Fruit fly (Drosophila melanogaster) whole organism, embryonic: Measurements from ENCODE around the gene ZnT86D.
A peak's percentile ranks its signal among the peaks of the same experiment; 100 is the strongest.

Experiments
- Atf-2 ChIP-seq: fragments of 200-800 bp; sonication (Bioruptor generic); optimal IDR thresholded peaks from 2 replicates; lab custom pipeline; 2016; ENCODE audit warnings: missing biosample characterization, missing genetic modification characterization
- Bgb ChIP-seq: fragments of 200-800 bp; sonication (Bioruptor generic); IDR thresholded peaks from 2 replicates; pipeline ENCODE4 v1.3.6; 2022; ENCODE audit warnings: missing biosample characterization, missing genetic modification characterization; ENCODE audit not compliant: partially characterized antibody
- CG11093 ChIP-seq: fragments of 200-800 bp; sonication (Bioruptor generic); IDR thresholded peaks from 3 replicates; pipeline ENCODE4 v1.3.6; 2022; ENCODE audit warnings: missing biosample characterization, missing genetic modification characterization
- CG11456 ChIP-seq: fragments of 200-800 bp; sonication (Bioruptor generic); IDR thresholded peaks from 3 replicates; pipeline ENCODE4 v1.3.6; 2022; ENCODE audit warnings: missing biosample characterization, missing genetic modification characterization
- CG11695 ChIP-seq: fragments of 200-800 bp; sonication (Bioruptor generic); IDR thresholded peaks from 3 replicates; pipeline ENCODE4 v1.3.6; 2022; ENCODE audit warnings: missing biosample characterization, missing genetic modification characterization
- CG13123 ChIP-seq: fragments of 200-800 bp; sonication (Bioruptor generic); optimal IDR thresholded peaks from 2 replicates; lab custom pipeline; 2016; ENCODE audit warnings: missing biosample characterization, missing genetic modification characterization
- CG15514 ChIP-seq: fragments of 200-800 bp; sonication (Bioruptor generic); optimal IDR thresholded peaks from 3 replicates; lab custom pipeline; 2017; ENCODE audit warnings: missing biosample characterization, missing genetic modification characterization, mild to moderate bottlenecking, moderate library complexity, missing genetic modification reagents
- CG16863 ChIP-seq: fragments of 200-800 bp; sonication (Bioruptor generic); optimal IDR thresholded peaks from 3 replicates; lab custom pipeline; 2016; ENCODE audit warnings: missing biosample characterization, missing genetic modification characterization
- CG17912 ChIP-seq: fragments of 200-800 bp; sonication (Bioruptor generic); optimal IDR thresholded peaks from 2 replicates; lab custom pipeline; 2018; ENCODE audit warnings: missing biosample characterization, mild to moderate bottlenecking, missing genetic modification characterization
- CG2199 ChIP-seq: fragments of 200-800 bp; sonication (Bioruptor generic); IDR thresholded peaks from 3 replicates; pipeline ENCODE4 v1.3.6; 2022; ENCODE audit warnings: missing biosample characterization, missing genetic modification characterization
- CG32767 ChIP-seq: fragments of 200-800 bp; sonication (Bioruptor generic); IDR thresholded peaks from 2 replicates; pipeline ENCODE4 v1.3.6; 2022; ENCODE audit warnings: missing biosample characterization, missing genetic modification characterization
- CG5953 ChIP-seq: fragments of 200-800 bp; sonication (Bioruptor generic); IDR thresholded peaks from 2 replicates; pipeline ENCODE4 v1.3.6; 2022; ENCODE audit warnings: missing biosample characterization, missing genetic modification characterization
- CG8290 ChIP-seq, 3 experiments: fragments of 200-800 bp; sonication (Bioruptor generic); optimal IDR thresholded peaks; 2 replicates each; lab custom pipeline; 2016 to 2019; ENCODE audit warnings: missing biosample characterization in 3 of 3, missing genetic modification characterization in 3 of 3, mild to moderate bottlenecking in 2 of 3, moderate library complexity in 1 of 3
- CrebB ChIP-seq: fragments of 200-800 bp; sonication (Bioruptor generic); optimal IDR thresholded peaks from 3 replicates; lab custom pipeline; 2018; ENCODE audit warnings: missing biosample characterization, mild to moderate bottlenecking, missing genetic modification characterization
- Deaf1 ChIP-seq: fragments of 200-800 bp; optimal IDR thresholded peaks from 3 replicates; lab custom pipeline; 2019; ENCODE audit warnings: missing biosample characterization, mild to moderate bottlenecking, missing genetic modification characterization, moderate library complexity
- GATAe ChIP-seq: fragments of 200-800 bp; sonication (Bioruptor generic); conservative IDR thresholded peaks from 2 replicates; pipeline ENCODE4 v1.3.6; 2022; ENCODE audit warnings: missing biosample characterization, missing genetic modification characterization
- HLH4C ChIP-seq: fragments of 200-800 bp; sonication (Bioruptor generic); IDR thresholded peaks from 3 replicates; pipeline ENCODE4 v1.3.6; 2022; ENCODE audit warnings: missing biosample characterization, missing genetic modification characterization; ENCODE audit not compliant: partially characterized antibody
- Hey ChIP-seq: fragments of 200-800 bp; sonication (Bioruptor generic); optimal IDR thresholded peaks from 3 replicates; lab custom pipeline; 2018; ENCODE audit warnings: missing biosample characterization, mild to moderate bottlenecking, missing genetic modification characterization
- MESR4 ChIP-seq: fragments of 200-800 bp; sonication (Bioruptor generic); optimal IDR thresholded peaks from 2 replicates; lab custom pipeline; 2018; ENCODE audit warnings: missing biosample characterization, mild to moderate bottlenecking, missing genetic modification characterization, moderate library complexity
- Med ChIP-seq: fragments of 200-800 bp; sonication (Bioruptor generic); peaks from one replicate; lab custom pipeline; 2016; ENCODE audit warnings: missing biosample characterization, missing genetic modification characterization, mild to moderate bottlenecking, inconsistent platforms, moderate library complexity
- Meics ChIP-seq: fragments of 200-800 bp; sonication (Bioruptor generic); optimal IDR thresholded peaks from 2 replicates; lab custom pipeline; 2017; ENCODE audit warnings: missing biosample characterization, mild to moderate bottlenecking, missing genetic modification characterization
- NfI ChIP-seq: fragments of 200-800 bp; sonication (Bioruptor generic); optimal IDR thresholded peaks from 3 replicates; lab custom pipeline; 2018; ENCODE audit warnings: missing biosample characterization, mild to moderate bottlenecking, missing genetic modification characterization, moderate library complexity
- Oli ChIP-seq: fragments of 200-800 bp; sonication (Bioruptor generic); optimal IDR thresholded peaks from 2 replicates; lab custom pipeline; 2018; ENCODE audit warnings: missing biosample characterization, mild to moderate bottlenecking, missing genetic modification characterization, moderate library complexity
- Scr ChIP-seq: fragments of 200-800 bp; sonication (Bioruptor generic); IDR thresholded peaks from 2 replicates; pipeline ENCODE4 v1.3.6; 2022; ENCODE audit warnings: missing biosample characterization, missing genetic modification characterization; ENCODE audit not compliant: partially characterized antibody
- Sin3A ChIP-seq: fragments of >200 bp; optimal IDR thresholded peaks from 2 replicates; lab custom pipeline; 2018
- Six4 ChIP-seq: fragments of 200-800 bp; sonication (Bioruptor generic); optimal IDR thresholded peaks from 2 replicates; lab custom pipeline; 2016; ENCODE audit warnings: missing biosample characterization, missing genetic modification characterization
- Tbp ChIP-seq: fragments of >200 bp; optimal IDR thresholded peaks from 2 replicates; lab custom pipeline; 2018; ENCODE audit warnings: missing biosample characterization, missing genetic modification characterization
- Vsx1 ChIP-seq: fragments of 200-800 bp; sonication (Bioruptor generic); optimal IDR thresholded peaks from 2 replicates; lab custom pipeline; 2017; ENCODE audit warnings: missing biosample characterization, mild to moderate bottlenecking, missing genetic modification characterization, missing genetic modification reagents
- bigmax ChIP-seq: fragments of 200-800 bp; sonication (Bioruptor generic); optimal IDR thresholded peaks from 2 replicates; lab custom pipeline; 2018; ENCODE audit warnings: missing biosample characterization, mild to moderate bottlenecking, missing genetic modification characterization
- cad ChIP-seq: fragments of >200 bp; optimal IDR thresholded peaks from 2 replicates; lab custom pipeline; 2017; ENCODE audit warnings: missing biosample characterization, missing genetic modification characterization
- chif ChIP-seq, 2 experiments: fragments of 200-800 bp; sonication (Bioruptor generic); optimal IDR thresholded peaks; 3 replicates each; lab custom pipeline; 2016; ENCODE audit warnings: missing biosample characterization in 2 of 2, missing genetic modification characterization in 2 of 2
- dm ChIP-seq: fragments of 200-800 bp; sonication (Bioruptor generic); optimal IDR thresholded peaks from 3 replicates; lab custom pipeline; 2016; ENCODE audit warnings: missing biosample characterization, missing genetic modification characterization
- dysf ChIP-seq: fragments of 200-800 bp; sonication (Bioruptor generic); IDR thresholded peaks from 3 replicates; pipeline ENCODE4 v1.3.6; 2022; ENCODE audit warnings: missing biosample characterization, missing genetic modification characterization
- exex ChIP-seq: fragments of 200-800 bp; sonication (Bioruptor generic); optimal IDR thresholded peaks from 4 replicates; lab custom pipeline; 2018; ENCODE audit warnings: missing biosample characterization, mild to moderate bottlenecking, missing genetic modification characterization, moderate library complexity
- fd64A ChIP-seq: fragments of 200-800 bp; sonication (Bioruptor generic); optimal IDR thresholded peaks from 3 replicates; lab custom pipeline; 2018; ENCODE audit warnings: missing biosample characterization, mild to moderate bottlenecking, missing genetic modification characterization
- grau ChIP-seq: fragments of 200-800 bp; optimal IDR thresholded peaks from 3 replicates; lab custom pipeline; 2019; ENCODE audit warnings: missing biosample characterization, mild to moderate bottlenecking, missing genetic modification characterization, moderate library complexity
- kay ChIP-seq: fragments of 200-800 bp; sonication (Bioruptor generic); optimal IDR thresholded peaks from 2 replicates; lab custom pipeline; 2016; ENCODE audit warnings: missing biosample characterization, missing genetic modification characterization
- nerfin-1 ChIP-seq: fragments of 200-800 bp; sonication (Bioruptor generic); optimal IDR thresholded peaks from 3 replicates; lab custom pipeline; 2019; ENCODE audit warnings: missing biosample characterization, mild to moderate bottlenecking, missing genetic modification characterization, moderate library complexity
- nom ChIP-seq: fragments of 200-800 bp; sonication (Bioruptor generic); optimal IDR thresholded peaks from 2 replicates; lab custom pipeline; 2017; ENCODE audit warnings: missing biosample characterization, missing genetic modification characterization, mild to moderate bottlenecking, moderate library complexity, missing genetic modification reagents
- odd ChIP-seq: fragments of 200-800 bp; sonication (Bioruptor generic); optimal IDR thresholded peaks from 2 replicates; lab custom pipeline; 2017; ENCODE audit warnings: missing biosample characterization, mild to moderate bottlenecking, missing genetic modification characterization
- pita ChIP-seq: fragments of 200-800 bp; sonication (Bioruptor generic); optimal IDR thresholded peaks from 2 replicates; lab custom pipeline; 2017; ENCODE audit warnings: missing biosample characterization, mild to moderate bottlenecking, missing genetic modification characterization
- psq ChIP-seq: fragments of 200-800 bp; sonication (Bioruptor generic); optimal IDR thresholded peaks from 2 replicates; lab custom pipeline; 2017; ENCODE audit warnings: missing biosample characterization, missing genetic modification characterization
- sens ChIP-seq: fragments of 200-800 bp; sonication (Bioruptor generic); peaks from one replicate; lab custom pipeline; 2016; ENCODE audit warnings: missing biosample characterization, missing genetic modification characterization
- sim ChIP-seq: fragments of 200-800 bp; sonication (Bioruptor generic); IDR thresholded peaks from 2 replicates; pipeline ENCODE4 v1.3.6; 2022; ENCODE audit warnings: missing biosample characterization, missing genetic modification characterization
- sima ChIP-seq: fragments of 200-800 bp; sonication (Bioruptor generic); optimal IDR thresholded peaks from 2 replicates; lab custom pipeline; 2016; ENCODE audit warnings: missing biosample characterization, missing genetic modification characterization
- so ChIP-seq: fragments of 200-800 bp; sonication (Bioruptor generic); IDR thresholded peaks from 3 replicates; pipeline ENCODE4 v1.3.6; 2022; ENCODE audit warnings: missing biosample characterization, missing genetic modification characterization
- tap ChIP-seq: fragments of 200-800 bp; optimal IDR thresholded peaks from 3 replicates; lab custom pipeline; 2019; ENCODE audit warnings: missing biosample characterization, mild to moderate bottlenecking, missing genetic modification characterization, moderate library complexity
- wdn ChIP-seq: fragments of 200-800 bp; sonication (Bioruptor generic); IDR thresholded peaks from 2 replicates; pipeline ENCODE4 v1.3.6; 2022; ENCODE audit warnings: missing biosample characterization, missing genetic modification characterization

The ZnT86D gene

DNA sequence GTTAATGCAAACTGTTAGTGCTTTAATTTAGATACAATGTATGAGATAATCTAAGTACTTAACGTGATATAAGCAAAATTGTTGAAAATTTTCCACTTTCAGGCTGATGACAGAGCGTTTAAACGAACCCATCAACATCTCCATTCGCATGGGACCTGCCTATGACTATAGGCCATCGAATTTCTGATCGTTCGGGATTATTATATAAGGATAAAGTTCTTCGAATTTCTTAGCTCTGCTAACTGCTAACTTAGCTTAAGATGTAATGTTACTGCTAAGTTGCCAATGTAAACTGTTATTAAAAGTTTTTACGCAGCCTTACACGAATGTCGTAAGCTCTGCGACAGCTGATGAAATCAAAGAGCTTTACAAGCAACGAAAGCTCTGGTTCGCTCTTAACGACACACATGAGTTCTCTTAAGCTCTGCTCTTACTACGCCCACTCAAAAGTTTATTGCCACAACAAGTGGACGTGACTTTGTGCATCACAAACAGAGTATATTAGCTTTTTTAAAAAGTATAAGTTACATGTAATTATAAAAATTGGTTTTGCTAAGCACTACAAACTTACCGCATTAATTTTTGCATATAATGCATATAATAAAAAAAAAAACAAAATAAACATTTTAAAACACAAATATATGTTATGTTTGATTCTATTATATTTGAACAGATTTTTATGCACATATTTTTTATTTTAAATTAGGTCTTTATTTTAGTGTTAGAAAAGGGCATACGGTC is 17.5 kb downstream of the ZnT86D start (continued):
- TF ChIP-seq nerfin-1 (tag; lab: Kevin White, UChicago) (peak; percentile 99), psq (GFP tag; lab: Kevin White, UChicago) (peak; percentile 94), Six4 (GFP tag; lab: Kevin White, UChicago) (peak; percentile 98), sim (GFP tag; lab: Robert Waterston, UW) (peak; percentile 92), MESR4 (peak; percentile 19), CrebB (tag; lab: Kevin White, UChicago) (peak; percentile 95), CG8290 (GFP tag; optimal IDR thresholded peaks at IDR 0.05; lab: Kevin White, UChicago) (peak; percentile 91), CG8290 (tag; optimal IDR thresholded peaks at IDR 0.05; lab: Kevin White, UChicago) (peak; percentile 77 to 84), Vsx1 (GFP tag; lab: Kevin White, UChicago) (peak; percentile 96), CG11456 (GFP tag; lab: Robert Waterston, UW) (peak; percentile 98), wdn (peak; percentile 97), bigmax (GFP tag; lab: Kevin White, UChicago) (peak; percentile 49), NfI (GFP tag; lab: Kevin White, UChicago) (peak; percentile 98), Deaf1 (tag; lab: Kevin White, UChicago) (peak; percentile 76), so (peak; percentile 98), odd (GFP tag; lab: Kevin White, UChicago) (peak; percentile 98), dm (GFP tag; lab: Kevin White, UChicago) (peak; percentile 82), cad (GFP tag; lab: Kevin White, UChicago) (no peak), sima (no peak), pita (no peak)
- TF ChIP-seq, all 482 proteins: peak for 420

DNA sequence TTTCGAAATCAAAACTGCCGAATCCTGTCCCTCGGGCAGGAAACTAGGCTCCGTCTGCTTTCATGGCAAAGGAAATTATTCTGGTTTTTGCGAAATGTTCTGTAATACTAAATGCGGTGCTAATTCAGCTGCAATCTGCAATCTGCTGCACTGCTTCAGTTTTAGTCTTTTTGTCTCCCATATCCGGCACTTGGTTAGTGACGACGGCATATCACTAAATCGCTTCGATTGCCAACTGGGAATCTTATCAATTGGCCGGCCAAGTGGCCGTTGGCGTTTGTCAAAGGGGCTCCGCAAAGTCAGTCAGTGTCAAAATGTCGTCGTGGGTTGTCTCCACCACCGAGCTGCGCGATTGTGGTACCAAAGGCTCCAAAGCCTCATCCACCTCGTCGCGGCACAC is 18.5 kb downstream of the ZnT86D start, which contains the start of gene CG18577:
TSS of gene CG18577 (plus strand) at position 301 of the 400 bp plus-strand sequence.
- TF ChIP-seq kay (GFP tag; lab: Kevin White, UChicago), result no peak
- TF ChIP-seq Meics (GFP tag; lab: Kevin White, UChicago), result peak; percentile 55
- TF ChIP-seq Hey (tag; lab: Kevin White, UChicago), result peak; percentile 41
- no peak for TF ChIP-seq Tbp
- no peak for TF ChIP-seq CG2199 (GFP tag; lab: Robert Waterston, UW)
- peak; percentile 87 for TF ChIP-seq Med (GFP tag; lab: Kevin White, UChicago)
- TF ChIP-seq Scr (GFP tag; lab: Robert Waterston, UW), result no peak
- TF ChIP-seq CG11456 (GFP tag; lab: Robert Waterston, UW), result 0 out of 3 replicates have a peak, but pooled peaks have one; percentile 5
- peak; percentile 18; the same call in 1 of the 2 replicates for TF ChIP-seq GATAe (GFP tag; lab: Robert Waterston, UW)

DNA sequence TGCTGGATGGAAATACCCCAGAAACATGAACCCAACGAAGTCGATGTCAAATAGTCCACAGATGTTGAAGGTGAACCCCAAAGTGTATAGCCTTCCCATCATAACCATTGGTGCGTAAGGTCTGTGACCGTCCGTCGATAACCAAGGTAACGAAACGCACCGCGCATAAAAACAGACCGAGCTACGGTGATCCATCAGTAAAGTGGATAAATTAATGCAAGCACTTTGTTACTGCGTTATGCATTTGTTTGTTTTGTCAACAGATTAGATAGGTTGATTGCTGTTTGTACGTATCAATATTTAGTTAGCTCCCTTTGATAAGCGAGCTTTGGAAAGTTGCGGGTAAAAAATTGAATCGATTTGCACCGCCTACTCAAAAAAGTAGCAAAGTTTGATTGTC is 36.0 kb downstream of the ZnT86D start:
- TF ChIP-seq Bgb (no peak), grau (peak; percentile 58), CG17912 (GFP tag; lab: Kevin White, UChicago) (no peak), nom (GFP tag; lab: Kevin White, UChicago) (no peak), CG16863 (GFP tag; lab: Kevin White, UChicago) (no peak), Atf-2 (GFP tag; lab: Kevin White, UChicago) (no peak), CG13123 (GFP tag; lab: Kevin White, UChicago) (no peak), Med (GFP tag; lab: Kevin White, UChicago) (peak; percentile 70), chif (GFP tag; optimal IDR thresholded peaks at IDR 0.05; lab: Kevin White, UChicago) (no peak), CG5953 (GFP tag; lab: Robert Waterston, UW) (no peak), CG32767 (no peak), tap (tag; lab: Kevin White, UChicago) (peak; percentile 11), fd64A (GFP tag; lab: Kevin White, UChicago) (peak; percentile 7), Oli (tag; lab: Kevin White, UChicago) (no peak), Sin3A (lab: Kevin White, UChicago) (no peak), dysf (GFP tag; lab: Robert Waterston, UW) (no peak), CG11093 (GFP tag; lab: Robert Waterston, UW) (no peak), CG11695 (GFP tag; lab: Robert Waterston, UW) (no peak), exex (tag; lab: Kevin White, UChicago) (peak; percentile 42), sens (peak; percentile 60), HLH4C (GFP tag; lab: Robert Waterston, UW) (no peak), CG15514 (GFP tag; lab: Kevin White, UChicago) (peak; percentile 21)
